Fruit fly (Drosophila melanogaster) whole organism, embryonic: ENCODE measurements around the gene CG32388.

Source experiments
- Abd-B ChIP-seq: fragments of 200-800 bp; sonication (Bioruptor generic); optimal IDR thresholded peaks from 2 replicates; lab custom pipeline; 2018; ENCODE audit warnings: missing biosample characterization, mild to moderate bottlenecking, missing genetic modification characterization, moderate library complexity
- Atf3 ChIP-seq: fragments of 200-800 bp; sonication (Bioruptor generic); optimal IDR thresholded peaks from 3 replicates; lab custom pipeline; 2016; ENCODE audit warnings: missing biosample characterization, missing genetic modification characterization
- B-H1 ChIP-seq: fragments of 200-800 bp; sonication (Bioruptor generic); IDR thresholded peaks from 3 replicates; pipeline ENCODE4 v1.3.6; 2022; ENCODE audit warnings: missing biosample characterization, missing genetic modification characterization
- CG10267 ChIP-seq: fragments of 200-800 bp; sonication (Bioruptor generic); optimal IDR thresholded peaks from 2 replicates; lab custom pipeline; 2018; ENCODE audit warnings: missing biosample characterization, mild to moderate bottlenecking, missing genetic modification characterization, moderate library complexity
- CG12744 ChIP-seq: fragments of 200-800 bp; sonication (Bioruptor generic); optimal IDR thresholded peaks from 2 replicates; lab custom pipeline; 2016; ENCODE audit warnings: missing biosample characterization, missing genetic modification characterization
- CG13775 ChIP-seq: fragments of 200-800 bp; sonication (Bioruptor generic); optimal IDR thresholded peaks from 3 replicates; lab custom pipeline; 2017; ENCODE audit warnings: missing biosample characterization, mild to moderate bottlenecking, missing genetic modification characterization
- CG14441 ChIP-seq: fragments of 200-800 bp; sonication (Bioruptor generic); IDR thresholded peaks from 2 replicates; pipeline ENCODE4 v1.3.6; 2022; ENCODE audit warnings: missing biosample characterization, missing genetic modification characterization
- CG18262 ChIP-seq: fragments of 200-800 bp; optimal IDR thresholded peaks from 3 replicates; lab custom pipeline; 2019; ENCODE audit warnings: missing biosample characterization, mild to moderate bottlenecking, missing genetic modification characterization, moderate library complexity
- CG18764 ChIP-seq: fragments of 200-800 bp; sonication (Bioruptor generic); optimal IDR thresholded peaks from 3 replicates; lab custom pipeline; 2016; ENCODE audit warnings: missing biosample characterization, missing genetic modification characterization
- CG2202 ChIP-seq: fragments of 200-800 bp; sonication (Bioruptor generic); optimal IDR thresholded peaks from 2 replicates; lab custom pipeline; 2018; ENCODE audit warnings: missing biosample characterization, mild to moderate bottlenecking, missing genetic modification characterization
- CG2712 ChIP-seq: fragments of 200-800 bp; optimal IDR thresholded peaks from 3 replicates; lab custom pipeline; 2019; ENCODE audit warnings: missing biosample characterization, mild to moderate bottlenecking, missing genetic modification characterization, moderate library complexity
- CG30431 ChIP-seq: fragments of 200-800 bp; sonication (Bioruptor generic); optimal IDR thresholded peaks from 2 replicates; lab custom pipeline; 2017; ENCODE audit warnings: missing biosample characterization, missing genetic modification characterization
- CG31224 ChIP-seq: fragments of 200-800 bp; sonication (Bioruptor generic); IDR thresholded peaks from 2 replicates; pipeline ENCODE4 v1.3.6; 2022; ENCODE audit warnings: missing biosample characterization, missing genetic modification characterization
- CG31365 ChIP-seq: fragments of 200-800 bp; sonication (Bioruptor generic); optimal IDR thresholded peaks from 2 replicates; lab custom pipeline; 2018; ENCODE audit warnings: missing biosample characterization, mild to moderate bottlenecking, missing genetic modification characterization
- CG3163 ChIP-seq: fragments of 200-800 bp; sonication (Bioruptor generic); optimal IDR thresholded peaks from 3 replicates; lab custom pipeline; 2016; ENCODE audit warnings: missing biosample characterization, missing genetic modification characterization
- CG3281 ChIP-seq: fragments of 200-800 bp; sonication (Bioruptor generic); optimal IDR thresholded peaks from 3 replicates; lab custom pipeline; 2017; ENCODE audit warnings: missing biosample characterization, mild to moderate bottlenecking, missing genetic modification characterization
- CG4360 ChIP-seq: fragments of 200-800 bp; sonication (Bioruptor generic); IDR thresholded peaks from 2 replicates; pipeline ENCODE4 v1.3.6; 2022; ENCODE audit warnings: missing biosample characterization, missing genetic modification characterization
- CG4404 ChIP-seq: fragments of 200-800 bp; sonication (Bioruptor generic); IDR thresholded peaks from 2 replicates; pipeline ENCODE4 v1.3.6; 2022; ENCODE audit warnings: missing biosample characterization, missing genetic modification characterization
- CG4424 ChIP-seq: fragments of 200-800 bp; sonication (Bioruptor generic); optimal IDR thresholded peaks from 3 replicates; lab custom pipeline; 2016; ENCODE audit warnings: missing biosample characterization, missing genetic modification characterization
- CG5180 ChIP-seq: fragments of 200-800 bp; sonication (Bioruptor generic); optimal IDR thresholded peaks from 3 replicates; lab custom pipeline; 2017; ENCODE audit warnings: missing biosample characterization, missing genetic modification characterization, mild to moderate bottlenecking, moderate library complexity, missing genetic modification reagents
- CG6654 ChIP-seq: fragments of 200-800 bp; sonication (Bioruptor generic); optimal IDR thresholded peaks from 2 replicates; lab custom pipeline; 2017; ENCODE audit warnings: missing biosample characterization, mild to moderate bottlenecking, missing genetic modification characterization
- Chrac-16 ChIP-seq: fragments of 200-800 bp; sonication (Bioruptor generic); optimal IDR thresholded peaks from 3 replicates; lab custom pipeline; 2016; ENCODE audit warnings: missing biosample characterization, missing genetic modification characterization
- Dbx ChIP-seq: fragments of 200-800 bp; sonication (Bioruptor generic); IDR thresholded peaks from 3 replicates; pipeline ENCODE4 v1.3.6; 2022; ENCODE audit warnings: missing biosample characterization, missing genetic modification characterization
- Elba2 ChIP-seq: fragments of 200-800 bp; sonication (Bioruptor generic); optimal IDR thresholded peaks from 3 replicates; lab custom pipeline; 2016; ENCODE audit warnings: missing biosample characterization, missing genetic modification characterization
- Fer3 ChIP-seq: fragments of 200-800 bp; sonication (Bioruptor generic); optimal IDR thresholded peaks from 2 replicates; lab custom pipeline; 2018; ENCODE audit warnings: missing biosample characterization, mild to moderate bottlenecking, missing genetic modification characterization, moderate library complexity
- HLH4C ChIP-seq: fragments of 200-800 bp; sonication (Bioruptor generic); IDR thresholded peaks from 3 replicates; pipeline ENCODE4 v1.3.6; 2022; ENCODE audit warnings: missing biosample characterization, missing genetic modification characterization; ENCODE audit not compliant: partially characterized antibody
- Hr3 ChIP-seq: fragments of 200-800 bp; sonication (Bioruptor generic); optimal IDR thresholded peaks from 3 replicates; lab custom pipeline; 2016; ENCODE audit warnings: missing biosample characterization, missing genetic modification characterization
- Hr39 ChIP-seq: fragments of >200 bp; optimal IDR thresholded peaks from 2 replicates; lab custom pipeline; 2017
- Lpt ChIP-seq: fragments of >200 bp; optimal IDR thresholded peaks from 2 replicates; lab custom pipeline; 2018; ENCODE audit warnings: missing biosample characterization, missing genetic modification characterization
- Nf-YA ChIP-seq: fragments of 200-800 bp; sonication (Bioruptor generic); IDR thresholded peaks from 2 replicates; pipeline ENCODE4 v1.3.6; 2022; ENCODE audit warnings: missing biosample characterization, missing genetic modification characterization
- Nf-YC ChIP-seq: fragments of 200-800 bp; optimal IDR thresholded peaks from 3 replicates; lab custom pipeline; 2019; ENCODE audit warnings: missing biosample characterization, mild to moderate bottlenecking, missing genetic modification characterization, moderate library complexity
- Six4 ChIP-seq: fragments of 200-800 bp; sonication (Bioruptor generic); optimal IDR thresholded peaks from 2 replicates; lab custom pipeline; 2016; ENCODE audit warnings: missing biosample characterization, missing genetic modification characterization
- ash1 ChIP-seq: fragments of 200-800 bp; sonication (Bioruptor generic); optimal IDR thresholded peaks from 2 replicates; lab custom pipeline; 2018; ENCODE audit warnings: missing biosample characterization, mild to moderate bottlenecking, missing genetic modification characterization
- bowl ChIP-seq: fragments of 200-800 bp; sonication (Bioruptor generic); IDR thresholded peaks from 2 replicates; pipeline ENCODE4 v1.3.6; 2022; ENCODE audit warnings: missing biosample characterization, missing genetic modification characterization
- cad ChIP-seq: fragments of >200 bp; optimal IDR thresholded peaks from 2 replicates; lab custom pipeline; 2017; ENCODE audit warnings: missing biosample characterization, missing genetic modification characterization
- croc ChIP-seq: fragments of 200-800 bp; sonication (Bioruptor generic); conservative IDR thresholded peaks from 3 replicates; pipeline ENCODE4 v1.3.6; 2022; ENCODE audit warnings: missing biosample characterization, missing genetic modification characterization
- disco-r ChIP-seq: fragments of 200-800 bp; sonication (Bioruptor generic); optimal IDR thresholded peaks from 2 replicates; lab custom pipeline; 2016; ENCODE audit warnings: missing biosample characterization, missing genetic modification characterization
- esg ChIP-seq: fragments of 200-800 bp; sonication (Bioruptor generic); conservative IDR thresholded peaks from 2 replicates; pipeline ENCODE4 v1.3.6; 2022; ENCODE audit warnings: missing biosample characterization, missing genetic modification characterization
- gfzf ChIP-seq: fragments of 200-800 bp; sonication (Bioruptor generic); optimal IDR thresholded peaks from 2 replicates; lab custom pipeline; 2016; ENCODE audit warnings: missing biosample characterization, mild to moderate bottlenecking, missing genetic modification characterization, moderate library complexity
- grau ChIP-seq: fragments of 200-800 bp; optimal IDR thresholded peaks from 3 replicates; lab custom pipeline; 2019; ENCODE audit warnings: missing biosample characterization, mild to moderate bottlenecking, missing genetic modification characterization, moderate library complexity
- grn ChIP-seq: fragments of 200-800 bp; sonication (Bioruptor generic); optimal IDR thresholded peaks from 3 replicates; lab custom pipeline; 2017; ENCODE audit warnings: missing biosample characterization, missing genetic modification characterization
- hb ChIP-seq: fragments of 200-800 bp; sonication (Bioruptor generic); IDR thresholded peaks from 3 replicates; pipeline ENCODE4 v1.3.6; 2022; ENCODE audit warnings: missing biosample characterization, missing genetic modification characterization; ENCODE audit not compliant: partially characterized antibody
- lbe ChIP-seq: fragments of 200-800 bp; sonication (Bioruptor generic); optimal IDR thresholded peaks from 2 replicates; lab custom pipeline; 2016; ENCODE audit warnings: missing biosample characterization, mild to moderate bottlenecking, missing genetic modification characterization
- nom ChIP-seq: fragments of 200-800 bp; sonication (Bioruptor generic); optimal IDR thresholded peaks from 2 replicates; lab custom pipeline; 2017; ENCODE audit warnings: missing biosample characterization, missing genetic modification characterization, mild to moderate bottlenecking, moderate library complexity, missing genetic modification reagents
- scrt ChIP-seq: fragments of 200-800 bp; sonication (Bioruptor generic); optimal IDR thresholded peaks from 2 replicates; lab custom pipeline; 2018; ENCODE audit warnings: missing biosample characterization, mild to moderate bottlenecking, missing genetic modification characterization, moderate library complexity
- sna ChIP-seq: fragments of 200-800 bp; sonication (Bioruptor generic); IDR thresholded peaks from 2 replicates; pipeline ENCODE4 v1.3.6; 2022; ENCODE audit warnings: missing biosample characterization, missing genetic modification characterization; ENCODE audit not compliant: partially characterized antibody
- stc ChIP-seq: fragments of 200-800 bp; sonication (Bioruptor generic); IDR thresholded peaks from 2 replicates; pipeline ENCODE4 v1.3.6; 2022; ENCODE audit warnings: missing biosample characterization, missing genetic modification characterization
- tna ChIP-seq: fragments of 200-800 bp; sonication (Bioruptor generic); IDR thresholded peaks from 2 replicates; pipeline ENCODE4 v1.3.6; 2022; ENCODE audit warnings: missing biosample characterization, missing genetic modification characterization; ENCODE audit not compliant: partially characterized antibody
- trh ChIP-seq: fragments of 200-800 bp; sonication (Bioruptor generic); optimal IDR thresholded peaks from 2 replicates; lab custom pipeline; 2016; ENCODE audit warnings: missing biosample characterization, missing genetic modification characterization

CG32388 gene

dm6 chr3L:6990288-6990687 lies 5.9 kb upstream of the CG32388 start, which contains the start of gene bin (continued):
- TF ChIP-seq Nf-YC (tag; lab: Kevin White, UChicago): peak; percentile 77
- TF ChIP-seq Atf3 (GFP tag; lab: Kevin White, UChicago): no peak
- no peak for TF ChIP-seq HLH4C (GFP tag; lab: Robert Waterston, UW)
- no peak for TF ChIP-seq CG3281 (GFP tag; lab: Kevin White, UChicago)
- TF ChIP-seq bowl (GFP tag; lab: Robert Waterston, UW): no peak

dm6 chr3L:6988942-6989569 lies 4.7 kb upstream of the CG32388 start:
- peak; percentile 68 for TF ChIP-seq B-H1 (GFP tag; lab: Robert Waterston, UW)
- peak; percentile 97 for TF ChIP-seq CG2712 (tag; lab: Kevin White, UChicago)
- TF ChIP-seq Dbx (GFP tag; lab: Robert Waterston, UW): peak; percentile 77
- TF ChIP-seq gfzf (GFP tag; lab: Kevin White, UChicago): no peak
- peak; percentile 82 for TF ChIP-seq Nf-YA (GFP tag; lab: Robert Waterston, UW)
- TF ChIP-seq Lpt (GFP tag; lab: Kevin White, UChicago): no peak
- TF ChIP-seq CG14441: peak; percentile 79
- TF ChIP-seq Abd-B (GFP tag; lab: Kevin White, UChicago): peak; percentile 95
- TF ChIP-seq Chrac-16 (GFP tag; lab: Kevin White, UChicago): peak; percentile 88
- TF ChIP-seq CG30431 (GFP tag; lab: Kevin White, UChicago): peak; percentile 69
- no peak for TF ChIP-seq tna (GFP tag; lab: Robert Waterston, UW)
- no peak for TF ChIP-seq lbe (GFP tag; lab: Kevin White, UChicago)
- peak; percentile 82 for TF ChIP-seq CG18764 (GFP tag; lab: Kevin White, UChicago)
- TF ChIP-seq Six4 (GFP tag; lab: Kevin White, UChicago): peak; percentile 83
- TF ChIP-seq ash1 (GFP tag; lab: Kevin White, UChicago): no peak
- peak; percentile 91 for TF ChIP-seq CG13775 (GFP tag; lab: Kevin White, UChicago)
- peak; percentile 85 for TF ChIP-seq CG6654 (GFP tag; lab: Kevin White, UChicago)
- no peak for TF ChIP-seq CG3163 (GFP tag; lab: Kevin White, UChicago)
- peak; percentile 85 for TF ChIP-seq scrt
- no peak for TF ChIP-seq CG31365 (tag; lab: Kevin White, UChicago)
- no peak for TF ChIP-seq sna (GFP tag; lab: Robert Waterston, UW)
- no peak for TF ChIP-seq Elba2 (GFP tag; lab: Kevin White, UChicago)
- TF ChIP-seq Hr3 (GFP tag; lab: Kevin White, UChicago): peak; percentile 92
- TF ChIP-seq CG10267 (tag; lab: Kevin White, UChicago): peak; percentile 91
- TF ChIP-seq CG4404 (GFP tag; lab: Robert Waterston, UW): peak; percentile 85
- TF ChIP-seq grau (tag; lab: Kevin White, UChicago): peak; percentile 93
- peak; percentile 80 for TF ChIP-seq trh (GFP tag; lab: Kevin White, UChicago)
- peak; percentile 82 for TF ChIP-seq stc
- no peak for TF ChIP-seq Hr39 (lab: Kevin White, UChicago)
- peak; percentile 84 for TF ChIP-seq Fer3 (tag; lab: Kevin White, UChicago)
- peak; percentile 58 for TF ChIP-seq CG2202 (tag; lab: Kevin White, UChicago)
- peak; percentile 98 for TF ChIP-seq CG18262 (tag; lab: Kevin White, UChicago)
- TF ChIP-seq CG31224: peak; percentile 68
- TF ChIP-seq cad: no peak
- no peak for TF ChIP-seq CG4360 (GFP tag; lab: Robert Waterston, UW)
- TF ChIP-seq grn (GFP tag; lab: Kevin White, UChicago): peak; percentile 28
- TF ChIP-seq CG5180 (GFP tag; lab: Kevin White, UChicago): peak; percentile 88
- no peak for TF ChIP-seq CG12744
- TF ChIP-seq croc (GFP tag; lab: Robert Waterston, UW): peak; percentile 87
- TF ChIP-seq esg: peak; percentile 81
- no peak for TF ChIP-seq disco-r
- TF ChIP-seq nom (GFP tag; lab: Kevin White, UChicago): peak; percentile 69
- TF ChIP-seq CG4424 (GFP tag; lab: Kevin White, UChicago): peak; percentile 97
- no peak for TF ChIP-seq hb (GFP tag; lab: Robert Waterston, UW)
